Worm (Caenorhabditis elegans) whole organism, young adult: Measurements from ENCODE around the gene strm-1.

Experiments used
- F57C9.4 ChIP-seq: sonication (generic microtip); optimal IDR thresholded peaks from 2 replicates; lab custom pipeline; 2017; ENCODE audit warnings: mild to moderate bottlenecking, missing genetic modification characterization, missing compliant biosample characterization
- ama-1 ChIP-seq, 3 experiments: fragments of 150-350 bp in 1 of 3; sonication (generic microtip) in 2 of 3; optimal IDR thresholded peaks; 2 replicates each; lab custom pipeline; 2014 to 2018; ENCODE audit warnings: missing biosample characterization in 2 of 3, missing genetic modification characterization in 2 of 3, missing genetic modification reagents in 2 of 3
- ceh-58 ChIP-seq: fragments of 200-800 bp; sonication (Bioruptor generic); IDR thresholded peaks from 2 replicates; pipeline ENCODE4 v1.3.6; 2022; ENCODE audit warnings: missing genetic modification characterization, missing compliant biosample characterization
- dpl-1 ChIP-seq: fragments of 150-350 bp; optimal IDR thresholded peaks from 2 replicates; lab custom pipeline; 2014; ENCODE audit warnings: missing biosample characterization, missing genetic modification reagents, missing genetic modification characterization
- ets-4 ChIP-seq: fragments of 200-800 bp; sonication (Bioruptor generic); optimal IDR thresholded peaks from 2 replicates; lab custom pipeline; 2018; ENCODE audit warnings: mild to moderate bottlenecking, missing genetic modification characterization, missing compliant biosample characterization
- lsy-27 ChIP-seq: sonication (generic microtip); optimal IDR thresholded peaks from 2 replicates; lab custom pipeline; 2017; ENCODE audit warnings: missing genetic modification characterization, mild to moderate bottlenecking, missing compliant biosample characterization, antibody characterized with exemption, missing genotype, borderline replicate concordance; ENCODE audit not compliant: insufficient read depth
- mxl-1 ChIP-seq: sonication (generic microtip); optimal IDR thresholded peaks from 2 replicates; lab custom pipeline; 2016; ENCODE audit warnings: missing genetic modification characterization, missing compliant biosample characterization
- nhr-27 ChIP-seq: fragments of 200-800 bp; sonication (Bioruptor generic); optimal IDR thresholded peaks from 2 replicates; lab custom pipeline; 2018; ENCODE audit warnings: mild to moderate bottlenecking, missing genetic modification characterization, moderate library complexity, missing compliant biosample characterization
- pha-4 ChIP-seq: fragments of 150-350 bp; sonication (generic microtip); optimal IDR thresholded peaks from 2 replicates; lab custom pipeline; 2014; ENCODE audit warnings: missing biosample characterization, missing genetic modification reagents, missing genetic modification characterization
- repo-1 ChIP-seq: sonication (generic microtip); optimal IDR thresholded peaks from 2 replicates; lab custom pipeline; 2017; ENCODE audit warnings: mild to moderate bottlenecking, missing genetic modification characterization, missing compliant biosample characterization
- snpc-1.1 ChIP-seq: sonication (generic microtip); optimal IDR thresholded peaks from 2 replicates; lab custom pipeline; 2017; ENCODE audit warnings: missing genetic modification characterization, mild to moderate bottlenecking, missing compliant biosample characterization, antibody characterized with exemption, moderate library complexity, missing genotype, missing genetic modification reagents; ENCODE audit not compliant: insufficient read depth
- snpc-4 ChIP-seq, 5 experiments: fragments of 150-350 bp in 1 of 5; sonication (generic microtip) in 4 of 5; optimal IDR thresholded peaks; 2 replicates each; lab custom pipeline; 2014 to 2018; ENCODE audit warnings: missing genetic modification characterization in 5 of 5, missing biosample characterization in 3 of 5, antibody characterized with exemption in 2 of 5, mild to moderate bottlenecking in 2 of 5, missing compliant biosample characterization in 2 of 5, missing genotype in 2 of 5, moderate library complexity in 2 of 5, missing genetic modification reagents in 1 of 5
- zim-3 ChIP-seq: sonication (generic microtip); optimal IDR thresholded peaks from 2 replicates; lab custom pipeline; 2017; ENCODE audit warnings: mild to moderate bottlenecking, missing genetic modification characterization, moderate library complexity, missing compliant biosample characterization
- ztf-6 ChIP-seq: fragments of 200-800 bp; sonication (Bioruptor generic); IDR thresholded peaks from 2 replicates; pipeline ENCODE4 v1.3.6; 2022; ENCODE audit warnings: missing genetic modification reagents, missing genetic modification characterization, missing compliant biosample characterization

DNA sequence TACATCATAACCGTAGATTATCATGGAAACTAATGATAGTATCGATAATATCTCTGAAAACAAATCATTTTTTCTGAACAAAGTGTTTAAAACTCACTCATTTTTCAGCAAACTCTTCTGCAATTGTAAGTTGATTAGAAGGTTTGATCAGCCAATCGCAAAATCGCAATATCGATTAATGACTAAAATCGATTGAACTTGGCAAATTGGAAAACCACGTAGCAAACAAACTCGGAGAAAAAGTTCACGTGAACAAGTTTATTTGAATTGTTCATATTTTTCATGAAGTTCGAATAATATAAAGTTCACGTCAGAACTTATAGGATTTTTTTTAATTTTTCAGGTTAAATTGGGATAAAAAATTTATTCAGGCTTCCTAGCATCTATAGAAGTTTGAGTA lies 30.0 kb upstream of the strm-1 start, which contains the start of gene H04J21.1:
- TF ChIP-seq lsy-27 (tag; lab: Kevin White, UChicago), result no peak
- TF ChIP-seq nhr-27, result no peak
- no peak for TF ChIP-seq snpc-1.1 (tag; lab: Kevin White, UChicago)
- TF ChIP-seq ama-1 (optimal IDR thresholded peaks at IDR 0.05; lab: Kevin White, UChicago), result no peak
- no peak for TF ChIP-seq ama-1 (GFP tag; optimal IDR thresholded peaks at IDR 0.05; lab: Kevin White, UChicago)
- TF ChIP-seq ets-4 (GFP tag; lab: Kevin White, UChicago), result no peak
- no peak for TF ChIP-seq snpc-4 (GFP tag; optimal IDR thresholded peaks at IDR 0.05; lab: Kevin White, UChicago)
- no peak for TF ChIP-seq snpc-4 (tag; optimal IDR thresholded peaks at IDR 0.05; lab: Kevin White, UChicago)
- TF ChIP-seq repo-1, result no peak
- no peak for TF ChIP-seq F57C9.4 (tag; lab: Kevin White, UChicago)
- TF ChIP-seq pha-4, result no peak
- TF ChIP-seq zim-3 (tag; lab: Kevin White, UChicago), result no peak
- no peak for TF ChIP-seq ceh-58 (GFP tag; lab: Robert Waterston, UW)
- TF ChIP-seq dpl-1 (GFP tag; lab: Kevin White, UChicago), result no peak
- no peak for TF ChIP-seq mxl-1 (tag; lab: Kevin White, UChicago)
- TF ChIP-seq ztf-6 (GFP tag; lab: Robert Waterston, UW), result no peak
